Fruit fly (Drosophila melanogaster) whole organism, prepupa: ENCODE results near the gene CG14866.

ENCODE experiments used
- CG31627 ChIP-seq: fragments of 200-800 bp; sonication (Bioruptor generic); optimal IDR thresholded peaks from 3 replicates; lab custom pipeline; 2016; ENCODE audit warnings: missing biosample characterization, missing genetic modification characterization
- Hr4 ChIP-seq: fragments of 200-800 bp; sonication (Bioruptor generic); optimal IDR thresholded peaks from 3 replicates; lab custom pipeline; 2016; ENCODE audit warnings: missing biosample characterization, missing genetic modification characterization
- OdsH ChIP-seq: fragments of 200-800 bp; sonication (Bioruptor generic); optimal IDR thresholded peaks from 3 replicates; lab custom pipeline; 2016; ENCODE audit warnings: missing biosample characterization, missing genetic modification characterization
- Sox14 ChIP-seq: fragments of 200-800 bp; sonication (Bioruptor generic); optimal IDR thresholded peaks from 3 replicates; lab custom pipeline; 2016; ENCODE audit warnings: missing biosample characterization, missing genetic modification characterization
- acj6 ChIP-seq: fragments of 200-800 bp; sonication (Bioruptor generic); optimal IDR thresholded peaks from 3 replicates; lab custom pipeline; 2016; ENCODE audit warnings: missing biosample characterization, missing genetic modification characterization
- dac ChIP-seq: fragments of 200-800 bp; sonication (Bioruptor generic); optimal IDR thresholded peaks from 2 replicates; lab custom pipeline; 2017; ENCODE audit warnings: missing biosample characterization, mild to moderate bottlenecking, missing genetic modification characterization

dm6 chr3R:15309924-15310323, 6.3 kb upstream of the CG14866 start, which contains the start of gene Tm2:
- TF ChIP-seq OdsH (no peak), Sox14 (GFP tag; lab: Kevin White, UChicago) (no peak), CG31627 (GFP tag; lab: Kevin White, UChicago) (no peak), dac (no peak), acj6 (GFP tag; lab: Kevin White, UChicago) (no peak), Hr4 (GFP tag; lab: Kevin White, UChicago) (no peak)
